Worm (Caenorhabditis elegans): ENCODE measurements around the gene Y66D12A.24.

Y66D12A.24 gene

DNA sequence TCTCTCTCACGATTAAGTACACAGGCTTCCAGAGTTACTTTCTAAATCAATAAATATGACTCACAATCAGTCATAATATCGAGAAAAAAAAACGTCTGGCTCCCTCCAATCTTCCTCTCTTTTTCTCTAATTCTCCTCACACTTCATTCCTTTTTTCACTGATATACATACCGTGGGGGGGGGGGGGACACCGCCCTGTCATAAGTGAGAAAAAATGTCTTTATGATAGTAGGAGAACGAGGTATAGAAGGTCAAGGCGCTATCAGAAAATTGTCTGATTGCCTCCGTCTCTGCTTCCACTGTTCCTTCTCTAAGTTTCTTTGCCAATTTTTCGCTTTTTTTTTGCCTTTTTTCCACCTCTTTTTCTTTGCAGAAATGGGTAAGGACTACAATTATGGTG lies at the start of gene Y66D12A.24:
Y66D12A.24 (plus strand) TSS at position 370 of the 400 bp plus-strand sequence.
- TF ChIP-seq cnd-1 (tag; optimal IDR thresholded peaks at IDR 0.05) (no peak), unc-120 (tag; optimal IDR thresholded peaks at IDR 0.05; ENCODE audit: poor library complexity, severe bottlenecking) (no peak), snpc-4 (tag; optimal IDR thresholded peaks at IDR 0.05) (no peak), mab-5 (tag; optimal IDR thresholded peaks at IDR 0.05) (no peak), M03D4.4 (tag; optimal IDR thresholded peaks at IDR 0.05) (no peak), lin-13 (tag; optimal IDR thresholded peaks at IDR 0.05) (no peak), zip-8 (tag; optimal IDR thresholded peaks at IDR 0.05) (no peak), blmp-1 (tag; optimal IDR thresholded peaks at IDR 0.05) (no peak), bed-3 (GFP tag; optimal IDR thresholded peaks at IDR 0.05) (no peak)

DNA sequence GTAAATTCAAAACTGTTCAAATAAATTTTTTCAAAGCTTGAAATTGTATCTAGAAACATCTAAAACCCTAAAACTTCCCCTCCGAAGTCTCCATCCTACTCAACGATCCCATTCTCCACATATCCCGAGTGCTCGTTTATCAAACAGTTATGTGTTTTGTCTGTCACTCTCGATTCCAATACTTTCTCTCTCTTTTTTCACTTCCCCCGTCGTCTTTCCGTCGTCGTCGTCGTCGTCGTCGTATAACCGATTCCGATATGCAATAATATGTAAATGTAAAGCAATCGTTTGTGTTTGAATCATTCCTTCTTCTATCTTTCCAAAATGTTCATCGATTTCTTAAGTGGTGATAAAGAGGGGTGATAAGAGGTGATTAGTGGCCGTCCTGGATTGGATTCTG lies 48.3 kb upstream of the Y66D12A.24 start:
- TF ChIP-seq nhr-2 (tag; optimal IDR thresholded peaks at IDR 0.05) = no peak
- TF ChIP-seq nhr-76 (tag; optimal IDR thresholded peaks at IDR 0.05) = no peak
- TF ChIP-seq ham-2 (GFP tag; optimal IDR thresholded peaks at IDR 0.05) = no peak
- no peak for TF ChIP-seq unc-62 (GFP tag; optimal IDR thresholded peaks at IDR 0.05)
- TF ChIP-seq nhr-12 (tag; optimal IDR thresholded peaks at IDR 0.05) = no peak
- no peak for TF ChIP-seq mls-2 (tag; optimal IDR thresholded peaks at IDR 0.05)
- TF ChIP-seq ceh-39 (tag; optimal IDR thresholded peaks at IDR 0.05) = no peak
- TF ChIP-seq sptf-1 (tag; optimal IDR thresholded peaks at IDR 0.05) = no peak

DNA sequence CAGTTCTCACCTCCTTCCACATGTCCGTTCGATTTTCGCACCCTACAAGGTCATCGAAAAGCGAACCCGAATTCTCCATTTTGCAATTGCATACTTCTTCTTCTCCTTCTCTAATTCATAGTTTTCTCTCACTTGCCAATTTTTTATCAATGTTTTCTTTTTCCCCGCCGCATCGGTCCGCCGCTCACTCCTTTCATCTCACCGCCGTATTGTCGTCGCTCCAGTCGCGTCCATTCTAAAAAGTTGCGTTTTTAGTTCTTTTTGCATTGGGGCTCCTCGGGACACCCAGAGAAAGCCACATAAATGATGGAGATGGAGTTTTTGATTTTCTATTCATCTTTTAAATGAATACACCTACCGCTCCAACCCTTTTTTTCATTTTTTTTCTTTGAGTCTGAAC lies 45.3 kb upstream of the Y66D12A.24 start:
- TF ChIP-seq elt-3 (tag; optimal IDR thresholded peaks at IDR 0.05) = no peak
- TF ChIP-seq cnd-1 (tag; optimal IDR thresholded peaks at IDR 0.05) = no peak
- TF ChIP-seq ztf-11 (tag; optimal IDR thresholded peaks at IDR 0.05) = no peak
- no peak for TF ChIP-seq hlh-1 (tag; optimal IDR thresholded peaks at IDR 0.05)
- TF ChIP-seq pha-4 (tag; optimal IDR thresholded peaks at IDR 0.05) = no peak
- TF ChIP-seq flh-1 (GFP tag; optimal IDR thresholded peaks at IDR 0.05) = no peak
- TF ChIP-seq unc-39 (tag; optimal IDR thresholded peaks at IDR 0.05) = no peak
- TF ChIP-seq lin-13 (tag; optimal IDR thresholded peaks at IDR 0.05) = no peak
- no peak for TF ChIP-seq sptf-1 (tag; optimal IDR thresholded peaks at IDR 0.05)
- TF ChIP-seq ceh-43 (GFP tag; optimal IDR thresholded peaks at IDR 0.05) = no peak
- no peak for TF ChIP-seq elt-1 (tag; optimal IDR thresholded peaks at IDR 0.05; ENCODE audit: borderline replicate concordance, insufficient read depth)
- no peak for TF ChIP-seq unc-62 (GFP tag; optimal IDR thresholded peaks at IDR 0.05)
- no peak for TF ChIP-seq nhr-28 (tag; optimal IDR thresholded peaks at IDR 0.05)
- TF ChIP-seq blmp-1 (tag; optimal IDR thresholded peaks at IDR 0.05) = no peak
- TF ChIP-seq ham-2 (GFP tag; optimal IDR thresholded peaks at IDR 0.05) = no peak
- TF ChIP-seq mep-1 (tag; optimal IDR thresholded peaks at IDR 0.05) = no peak

DNA sequence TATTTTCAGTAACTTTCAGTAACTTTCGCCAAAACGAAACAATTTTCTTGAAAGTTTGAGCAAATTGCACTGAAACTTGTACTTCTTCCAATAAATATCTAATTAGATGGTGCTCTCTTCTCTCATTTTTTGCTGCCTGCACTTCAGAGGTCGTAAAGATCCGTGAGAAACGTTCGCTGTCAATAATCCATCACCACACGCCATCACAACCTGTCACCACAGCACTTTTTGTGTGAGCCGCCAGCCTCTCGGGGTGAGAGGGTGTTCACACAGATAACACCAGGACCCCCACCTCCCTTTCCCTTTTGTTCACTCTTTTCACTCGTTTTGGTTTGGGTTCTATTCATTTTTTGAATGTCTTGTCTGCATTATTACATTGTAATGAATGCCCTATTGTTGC lies 44.1 kb upstream of the Y66D12A.24 start:
- TF ChIP-seq cnd-1 (tag; optimal IDR thresholded peaks at IDR 0.05) (no peak), bed-3 (GFP tag; optimal IDR thresholded peaks at IDR 0.05) (no peak), unc-62 (GFP tag; optimal IDR thresholded peaks at IDR 0.05) (peak; percentile 92), ceh-43 (GFP tag; optimal IDR thresholded peaks at IDR 0.05) (no peak), ham-2 (GFP tag; optimal IDR thresholded peaks at IDR 0.05) (no peak), ceh-39 (tag; optimal IDR thresholded peaks at IDR 0.05) (no peak), nhr-2 (tag; optimal IDR thresholded peaks at IDR 0.05) (peak; percentile 48)

DNA sequence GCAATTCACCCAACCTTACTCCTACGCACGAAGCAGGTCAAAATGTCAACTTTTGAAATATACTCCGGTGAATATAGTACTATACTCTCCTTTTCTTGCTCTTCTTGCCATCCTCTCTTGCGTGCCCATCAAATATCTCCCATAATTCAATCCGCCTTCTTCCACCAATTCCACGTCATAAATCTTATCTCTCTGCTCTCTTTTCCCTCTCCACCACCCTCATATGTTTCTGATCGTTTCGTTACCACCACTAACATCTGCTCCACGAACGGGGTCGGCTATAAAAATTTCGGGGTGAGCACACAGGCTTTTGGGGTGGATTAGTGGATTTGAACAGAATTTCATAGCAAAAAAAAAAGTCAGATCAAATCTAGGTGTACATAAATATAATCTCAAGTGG lies 42.7 kb upstream of the Y66D12A.24 start:
- TF ChIP-seq mab-5 (tag; optimal IDR thresholded peaks at IDR 0.05) = peak; percentile 45
- TF ChIP-seq unc-39 (tag; optimal IDR thresholded peaks at IDR 0.05) = no peak
- no peak for TF ChIP-seq mep-1 (tag; optimal IDR thresholded peaks at IDR 0.05)
- TF ChIP-seq blmp-1 (tag; optimal IDR thresholded peaks at IDR 0.05) = no peak
- TF ChIP-seq unc-62 (GFP tag; optimal IDR thresholded peaks at IDR 0.05) = peak; percentile 19
- no peak for TF ChIP-seq pha-4 (tag; optimal IDR thresholded peaks at IDR 0.05)

DNA sequence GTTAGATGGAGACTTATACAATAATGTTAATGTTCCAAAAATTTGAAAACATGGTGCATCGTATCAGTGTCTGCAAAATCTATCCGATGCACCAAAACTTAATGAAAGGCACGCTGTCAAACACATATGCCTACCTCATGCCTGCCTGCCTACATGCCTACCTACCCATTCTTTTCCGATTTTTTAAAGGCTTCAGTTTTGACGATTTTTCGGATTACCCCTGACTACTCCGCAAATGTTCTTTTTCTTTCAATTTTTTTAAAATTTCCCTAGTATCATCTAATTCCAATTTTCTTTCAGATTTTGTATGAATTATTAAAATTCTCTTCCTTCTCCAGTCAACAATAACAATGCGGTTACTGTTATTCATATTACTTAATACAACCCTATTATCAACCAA lies 40.1 kb upstream of the Y66D12A.24 start, which contains the start of gene plr-1:
plr-1 (plus strand) TSS at position 301 of the 400 bp plus-strand sequence.
- TF ChIP-seq ces-1 (GFP tag; optimal IDR thresholded peaks at IDR 0.05) (peak; percentile 44), unc-62 (GFP tag; optimal IDR thresholded peaks at IDR 0.05) (no peak)

DNA sequence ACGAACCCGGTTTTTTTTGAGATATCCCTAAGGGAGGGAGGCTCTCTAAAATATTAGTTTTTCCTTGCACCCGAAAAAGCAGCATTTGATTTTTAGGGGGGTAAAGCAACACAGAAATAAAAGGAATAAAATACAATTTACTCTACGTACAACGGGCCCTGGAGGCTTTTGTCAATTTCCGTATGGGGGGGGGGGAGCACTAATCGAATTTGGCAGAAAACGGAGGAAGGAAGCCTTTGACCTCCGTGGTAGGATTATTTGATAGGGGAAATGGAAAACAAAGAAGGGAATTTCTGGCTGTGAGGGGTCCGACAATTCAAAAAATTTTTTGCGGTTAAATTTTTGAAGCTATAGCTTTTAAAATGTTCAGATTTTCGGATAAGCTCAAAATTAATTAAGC lies 38.8 kb upstream of the Y66D12A.24 start:
- TF ChIP-seq ceh-83 (GFP tag; optimal IDR thresholded peaks at IDR 0.05) (peak; percentile 41), nhr-237 (tag; optimal IDR thresholded peaks at IDR 0.05) (no peak), nhr-12 (tag; optimal IDR thresholded peaks at IDR 0.05) (no peak), sptf-1 (tag; optimal IDR thresholded peaks at IDR 0.05) (peak; percentile 24), ceh-39 (tag; optimal IDR thresholded peaks at IDR 0.05) (no peak), mep-1 (tag; optimal IDR thresholded peaks at IDR 0.05) (no peak), ces-1 (GFP tag; optimal IDR thresholded peaks at IDR 0.05) (peak; percentile 87), elt-3 (tag; optimal IDR thresholded peaks at IDR 0.05) (no peak)

Measured in whole organism, mixed stage, embryonic.